Worm (Caenorhabditis elegans): ENCODE results near the gene H43I07.4.

- TF ChIP-seq mep-1 (tag; optimal IDR thresholded peaks at IDR 0.05) (no peak), lin-29 (GFP tag; IDR thresholded peaks at IDR 0.05) (no peak), madf-5 (GFP tag; IDR thresholded peaks at IDR 0.05) (no peak)
These were observed 946 bp downstream of the H43I07.4 start for ce11 chrV:4216902-4217301.
